Worm (Caenorhabditis elegans): Measurements from ENCODE around the gene efl-2.

- TF ChIP-seq T22C8.4 (GFP tag; IDR thresholded peaks at IDR 0.05): no peak
- TF ChIP-seq klf-2 (GFP tag; conservative IDR thresholded peaks at IDR 0.05): no peak
- TF ChIP-seq flt-1 (GFP tag; IDR thresholded peaks at IDR 0.05): no peak
- TF ChIP-seq tab-1 (GFP tag; IDR thresholded peaks at IDR 0.05): no peak
- TF ChIP-seq cog-1 (tag; optimal IDR thresholded peaks at IDR 0.05): no peak
Measured at ce11 chrII:13416552-13416951, 10.6 kb downstream of the efl-2 start.

All from whole organism, midembryonic.